Worm (Caenorhabditis elegans) whole organism, L3 larva: ENCODE measurements around the gene sams-1.

Experiments
- aly-2 ChIP-seq: fragments of 150-350 bp; optimal IDR thresholded peaks from 2 replicates; lab custom pipeline; 2014; ENCODE audit warnings: missing biosample characterization, missing genetic modification characterization
- ceh-28 ChIP-seq: fragments of 150-350 bp; optimal IDR thresholded peaks from 2 replicates; lab custom pipeline; 2014; ENCODE audit warnings: missing biosample characterization, missing genetic modification reagents, missing genetic modification characterization
- ceh-82 ChIP-seq: fragments of 150-350 bp; optimal IDR thresholded peaks from 2 replicates; lab custom pipeline; 2014; ENCODE audit warnings: missing biosample characterization, missing genetic modification characterization
- ceh-9 ChIP-seq: sonication (generic microtip); optimal IDR thresholded peaks from 2 replicates; lab custom pipeline; 2018; ENCODE audit warnings: missing biosample characterization, missing genetic modification characterization
- elt-1 ChIP-seq: fragments of 150-350 bp; optimal IDR thresholded peaks from 2 replicates; lab custom pipeline; 2014; ENCODE audit warnings: missing biosample characterization, missing genetic modification characterization
- eor-1 ChIP-seq, 2 experiments: fragments of 150-350 bp; optimal IDR thresholded peaks; 2 replicates each; lab custom pipeline; 2014 to 2018; ENCODE audit warnings: missing biosample characterization in 2 of 2, missing genetic modification characterization in 2 of 2
- mdl-1 ChIP-seq: fragments of 150-350 bp; optimal IDR thresholded peaks from 2 replicates; lab custom pipeline; 2014; ENCODE audit warnings: missing biosample characterization, missing genetic modification characterization
- nhr-25 ChIP-seq: sonication (generic microtip); optimal IDR thresholded peaks from 2 replicates; lab custom pipeline; 2017; ENCODE audit warnings: missing biosample characterization, missing genetic modification characterization
- pha-4 ChIP-seq: fragments of 150-350 bp; optimal IDR thresholded peaks from 2 replicates; lab custom pipeline; 2014; ENCODE audit warnings: missing biosample characterization, missing genetic modification reagents, missing genetic modification characterization
- ztf-4 ChIP-seq: fragments of 150-350 bp; optimal IDR thresholded peaks from 2 replicates; lab custom pipeline; 2014; ENCODE audit warnings: missing biosample characterization, missing genetic modification characterization

DNA sequence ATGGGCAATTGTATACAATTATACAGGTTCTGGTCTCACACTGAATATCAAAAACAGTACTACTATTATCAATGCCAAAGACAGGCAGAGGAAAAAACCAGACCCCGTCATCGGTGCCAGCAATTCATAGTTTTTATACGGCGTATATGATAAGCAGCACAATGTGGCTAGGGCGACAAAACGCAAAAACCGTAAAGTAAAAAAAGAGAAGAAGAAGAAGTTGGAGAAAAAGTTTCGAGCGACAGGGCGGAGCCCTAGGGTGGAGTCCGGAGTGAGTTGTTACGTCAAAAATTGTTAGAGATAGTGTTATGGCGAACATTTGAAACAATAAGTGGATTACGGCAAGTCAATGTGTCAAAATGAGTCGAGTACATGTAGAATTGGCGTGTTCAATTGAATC, 35.8 kb downstream of the sams-1 start:
- TF ChIP-seq pha-4 (tag; lab: Kevin White, UChicago) (no peak), ztf-4 (tag; lab: Kevin White, UChicago) (no peak), ceh-82 (tag; lab: Kevin White, UChicago) (no peak), ceh-9 (tag; lab: Kevin White, UChicago) (no peak), eor-1 (tag; optimal IDR thresholded peaks at IDR 0.05; lab: Kevin White, UChicago) (no peak), ceh-28 (tag; lab: Kevin White, UChicago) (no peak), elt-1 (no peak), aly-2 (tag; lab: Kevin White, UChicago) (no peak), mdl-1 (tag; lab: Kevin White, UChicago) (no peak), nhr-25 (tag; lab: Kevin White, UChicago) (no peak)
